Fruit fly (Drosophila melanogaster) whole organism, adult: ENCODE measurements around the gene CG2975.
A peak's percentile ranks its signal among the peaks of the same experiment; 100 is the strongest.

Source experiments
- CG11617 ChIP-seq: fragments of 200-800 bp; sonication (Bioruptor generic); optimal IDR thresholded peaks from 2 replicates; lab custom pipeline; 2017; ENCODE audit warnings: mild to moderate bottlenecking, missing biosample characterization, missing genetic modification reagents, missing genetic modification characterization
- CG5204 ChIP-seq: fragments of 200-800 bp; sonication (Bioruptor generic); optimal IDR thresholded peaks from 2 replicates; lab custom pipeline; 2016; ENCODE audit warnings: missing biosample characterization, missing genetic modification characterization
- CG7045 ChIP-seq: fragments of 200-800 bp; sonication (Bioruptor generic); optimal IDR thresholded peaks from 2 replicates; lab custom pipeline; 2017; ENCODE audit warnings: missing biosample characterization, mild to moderate bottlenecking, missing genetic modification characterization
- CG7101 ChIP-seq: fragments of 200-800 bp; sonication (Bioruptor generic); optimal IDR thresholded peaks from 2 replicates; lab custom pipeline; 2018; ENCODE audit warnings: missing biosample characterization, mild to moderate bottlenecking, missing genetic modification characterization, moderate library complexity
- Clk ChIP-seq: fragments of 200-800 bp; sonication (Bioruptor generic); optimal IDR thresholded peaks from 2 replicates; lab custom pipeline; 2017; ENCODE audit warnings: missing biosample characterization, missing genetic modification characterization
- Hr96 ChIP-seq: fragments of 200-800 bp; sonication (Bioruptor generic); optimal IDR thresholded peaks from 2 replicates; lab custom pipeline; 2016; ENCODE audit warnings: missing biosample characterization, missing genetic modification characterization
- Mnt ChIP-seq: fragments of 200-800 bp; sonication (Bioruptor generic); optimal IDR thresholded peaks from 2 replicates; lab custom pipeline; 2016; ENCODE audit warnings: missing biosample characterization, mild to moderate bottlenecking, missing genetic modification characterization
- cic ChIP-seq: fragments of 200-800 bp; sonication (Bioruptor generic); optimal IDR thresholded peaks from 2 replicates; lab custom pipeline; 2017; ENCODE audit warnings: missing biosample characterization, mild to moderate bottlenecking, missing genetic modification characterization, moderate library complexity
- cnc ChIP-seq, 2 experiments: fragments of >200 bp; optimal IDR thresholded peaks; 2 replicates each; lab custom pipeline; 2017
- kay ChIP-seq: fragments of 200-800 bp; sonication (Bioruptor generic); peaks from one replicate; lab custom pipeline; 2016; ENCODE audit warnings: missing biosample characterization, missing genetic modification characterization, borderline replicate concordance
- pad ChIP-seq: fragments of 200-800 bp; sonication (Bioruptor generic); optimal IDR thresholded peaks from 3 replicates; lab custom pipeline; 2017; ENCODE audit warnings: missing biosample characterization, missing genetic modification characterization, mild to moderate bottlenecking, moderate library complexity, missing genetic modification reagents
- tj ChIP-seq: fragments of 200-800 bp; sonication (Bioruptor generic); optimal IDR thresholded peaks from 3 replicates; lab custom pipeline; 2017; ENCODE audit warnings: missing biosample characterization, mild to moderate bottlenecking, missing genetic modification characterization, moderate library complexity
- toe ChIP-seq: fragments of 200-800 bp; sonication (Bioruptor generic); optimal IDR thresholded peaks from 2 replicates; lab custom pipeline; 2016; ENCODE audit warnings: missing biosample characterization, missing genetic modification characterization

- no peak for TF ChIP-seq Mnt (GFP tag; lab: Kevin White, UChicago)
- no peak for TF ChIP-seq pad (GFP tag; lab: Kevin White, UChicago)
- TF ChIP-seq cic (GFP tag; lab: Kevin White, UChicago): no peak
- no peak for TF ChIP-seq cnc (optimal IDR thresholded peaks at IDR 0.05; lab: Kevin White, UChicago)
- TF ChIP-seq CG7101 (tag; lab: Kevin White, UChicago): no peak
- TF ChIP-seq Clk (GFP tag; lab: Kevin White, UChicago): no peak
- TF ChIP-seq tj (GFP tag; lab: Kevin White, UChicago): peak; percentile 94
- no peak for TF ChIP-seq toe (GFP tag; lab: Kevin White, UChicago)
- TF ChIP-seq kay (GFP tag; lab: Kevin White, UChicago): peak; percentile 70
- no peak for TF ChIP-seq CG11617 (GFP tag; lab: Kevin White, UChicago)
- no peak for TF ChIP-seq CG7045 (GFP tag; lab: Kevin White, UChicago)
- no peak for TF ChIP-seq Hr96 (GFP tag; lab: Kevin White, UChicago)
- no peak for TF ChIP-seq CG5204 (GFP tag; lab: Kevin White, UChicago)
Measured at dm6 chr2L:2886613-2887537, 47.0 kb downstream of the CG2975 start.
